Fruit fly (Drosophila melanogaster) whole organism, wandering third instar larva: Measurements from ENCODE around the gene Cyp12a4.

Source experiments
- CrebA ChIP-seq: fragments of 200-800 bp; sonication (Bioruptor generic); optimal IDR thresholded peaks from 2 replicates; lab custom pipeline; 2016; ENCODE audit warnings: missing biosample characterization, mild to moderate bottlenecking, missing genetic modification characterization, borderline replicate concordance
- Hr83 ChIP-seq: fragments of 200-300 bp; sonication (Bioruptor generic); optimal IDR thresholded peaks from 2 replicates; lab custom pipeline; 2016; ENCODE audit warnings: missing biosample characterization, mild to moderate bottlenecking, missing genetic modification characterization, moderate library complexity; ENCODE audit not compliant: poor library complexity, severe bottlenecking
- dl ChIP-seq, 2 experiments: fragments of 175-275, 200-275 bp in 1 of 2; fragments of 200-275 bp in 1 of 2; sonication (Bioruptor generic); optimal IDR thresholded peaks; lab custom pipeline; 2018; ENCODE audit warnings: mild to moderate bottlenecking in 2 of 2, missing biosample characterization in 2 of 2, missing genetic modification characterization in 2 of 2, moderate library complexity in 2 of 2; ENCODE audit not compliant: partially characterized antibody in 2 of 2, insufficient read depth in 1 of 2
- dmrt93B ChIP-seq: fragments of 200-800 bp; sonication (Bioruptor generic); optimal IDR thresholded peaks from 2 replicates; lab custom pipeline; 2018; ENCODE audit warnings: missing biosample characterization, mild to moderate bottlenecking, missing genetic modification characterization
- ey ChIP-seq: fragments of 200-800 bp; sonication (Bioruptor generic); optimal IDR thresholded peaks from 2 replicates; lab custom pipeline; 2016; ENCODE audit warnings: missing biosample characterization, missing genetic modification characterization
- pan ChIP-seq: fragments of >200 bp; optimal IDR thresholded peaks from 2 replicates; lab custom pipeline; 2017
- tai ChIP-seq: sonication (Bioruptor generic); optimal IDR thresholded peaks from 2 replicates; lab custom pipeline; 2016; ENCODE audit warnings: missing biosample characterization, missing genetic modification characterization

dm6 chr3R:19150856-19151651 is 16.1 kb downstream of the Cyp12a4 start:
- no peak for TF ChIP-seq ey
- TF ChIP-seq dl (GFP tag; optimal IDR thresholded peaks at IDR 0.05; lab: Kevin White, UChicago; ENCODE audit: insufficient read depth in 1 of 2, partially characterized antibody in 2 of 2): no peak
- no peak for TF ChIP-seq Hr83 (GFP tag; lab: Kevin White, UChicago)
- TF ChIP-seq tai: no peak
- TF ChIP-seq CrebA (GFP tag; lab: Kevin White, UChicago): no peak
- no peak for TF ChIP-seq pan (lab: Kevin White, UChicago)
- TF ChIP-seq dmrt93B (GFP tag; lab: Kevin White, UChicago): no peak
